Fruit fly (Drosophila melanogaster): ENCODE measurements around the gene CG15269.
A peak's percentile ranks its signal among the peaks of the same experiment; 100 is the strongest.

Gene CG15269

dm6 chr2L:15060580-15061005 is 48.6 kb upstream of the CG15269 start, which contains the start of gene TfIIS (continued):
- TF ChIP-seq CG4707 (GFP tag; optimal IDR thresholded peaks at IDR 0.05) (no peak), CG10959 (GFP tag; IDR thresholded peaks at IDR 0.05) (no peak), CG15073 (GFP tag; optimal IDR thresholded peaks at IDR 0.05) (no peak), Asciz (GFP tag; optimal IDR thresholded peaks at IDR 0.05) (no peak), CG10462 (GFP tag; optimal IDR thresholded peaks at IDR 0.05) (no peak), D (optimal IDR thresholded peaks at IDR 0.05) (no peak), D (GFP tag; optimal IDR thresholded peaks at IDR 0.05) (no peak), HLHmδ (GFP tag; optimal IDR thresholded peaks at IDR 0.05) (no peak), CG3838 (GFP tag; optimal IDR thresholded peaks at IDR 0.05) (no peak), CG10431 (GFP tag; optimal IDR thresholded peaks at IDR 0.05) (no peak), lola (GFP tag; optimal IDR thresholded peaks at IDR 0.05) (no peak), unc-4 (GFP tag; IDR thresholded peaks at IDR 0.05; ENCODE audit: partially characterized antibody) (peak; percentile 45; the same call in 1 of the 2 replicates), Antp (GFP tag; optimal IDR thresholded peaks at IDR 0.05) (no peak), HmgZ (tag; optimal IDR thresholded peaks at IDR 0.05) (peak; percentile 90), gem (tag; optimal IDR thresholded peaks at IDR 0.05) (peak; percentile 13), bab2 (GFP tag; optimal IDR thresholded peaks at IDR 0.05) (no peak), knrl (GFP tag; IDR thresholded peaks at IDR 0.05; ENCODE audit: partially characterized antibody) (peak; percentile 61; the same call in 2 of the 3 replicates), CG11398 (GFP tag; optimal IDR thresholded peaks at IDR 0.05) (no peak), CG31224 (GFP tag; IDR thresholded peaks at IDR 0.05) (no peak), Doc3 (GFP tag; IDR thresholded peaks at IDR 0.05; ENCODE audit: partially characterized antibody) (no peak), CG4424 (GFP tag; optimal IDR thresholded peaks at IDR 0.05) (no peak), Nf-YB (GFP tag; optimal IDR thresholded peaks at IDR 0.05) (peak; percentile 12), D19A (tag; optimal IDR thresholded peaks at IDR 0.05) (no peak), gcm (GFP tag; optimal IDR thresholded peaks at IDR 0.05) (no peak), CG7963 (GFP tag; IDR thresholded peaks at IDR 0.05; ENCODE audit: partially characterized antibody) (no peak), Rfx (GFP tag; IDR thresholded peaks at IDR 0.05) (peak; percentile 54), CG4360 (GFP tag; IDR thresholded peaks at IDR 0.05) (no peak), ssp (GFP tag; IDR thresholded peaks at IDR 0.05) (peak; percentile 72), NK7.1 (GFP tag; optimal IDR thresholded peaks at IDR 0.05) (no peak), cwo (GFP tag; optimal IDR thresholded peaks at IDR 0.05) (no peak), gsb-n (tag; optimal IDR thresholded peaks at IDR 0.05) (no peak), CG1647 (GFP tag; optimal IDR thresholded peaks at IDR 0.05) (no peak), seq (GFP tag; IDR thresholded peaks at IDR 0.05) (no peak), Oaz (GFP tag; IDR thresholded peaks at IDR 0.05) (no peak), MBD-R2 (GFP tag; IDR thresholded peaks at IDR 0.05) (peak; percentile 74), ro (GFP tag; IDR thresholded peaks at IDR 0.05) (no peak), Drgx (GFP tag; IDR thresholded peaks at IDR 0.05) (0 out of 2 replicates have a peak, but pooled peaks have one; percentile 30), CG4404 (GFP tag; IDR thresholded peaks at IDR 0.05) (no peak), z (GFP tag; IDR thresholded peaks at IDR 0.05) (no peak), tap (tag; optimal IDR thresholded peaks at IDR 0.05) (no peak), crol (GFP tag; IDR thresholded peaks at IDR 0.05) (no peak), CG2889 (GFP tag; IDR thresholded peaks at IDR 0.05) (no peak), hkb (optimal IDR thresholded peaks at IDR 0.05) (peak; percentile 72), hkb (GFP tag; IDR thresholded peaks at IDR 0.05) (no peak), al (GFP tag; IDR thresholded peaks at IDR 0.05) (no peak), CG14860 (GFP tag; IDR thresholded peaks at IDR 0.05; ENCODE audit: partially characterized antibody) (no peak), Taf1 (GFP tag; IDR thresholded peaks at IDR 0.05) (no peak), tna (GFP tag; IDR thresholded peaks at IDR 0.05; ENCODE audit: partially characterized antibody) (no peak), tio (GFP tag; optimal IDR thresholded peaks at IDR 0.05) (no peak), CG14965 (GFP tag; optimal IDR thresholded peaks at IDR 0.05; ENCODE audit: borderline replicate concordance) (no peak), twi (tag; optimal IDR thresholded peaks at IDR 0.05) (peak; percentile 2), CG3726 (GFP tag; IDR thresholded peaks at IDR 0.05) (no peak)
